Worm (Caenorhabditis elegans) whole organism, L3 larva: ENCODE data around the gene H37A05.4.

Source experiments
- elt-1 ChIP-seq: fragments of 150-350 bp; optimal IDR thresholded peaks from 2 replicates; lab custom pipeline; 2014; ENCODE audit warnings: missing biosample characterization, missing genetic modification characterization
- fkh-10 ChIP-seq: sonication (generic microtip); optimal IDR thresholded peaks from 2 replicates; lab custom pipeline; 2017; ENCODE audit warnings: missing biosample characterization, missing genetic modification reagents, missing genetic modification characterization
- snpc-4 ChIP-seq: fragments of 150-350 bp; optimal IDR thresholded peaks from 2 replicates; lab custom pipeline; 2014; ENCODE audit warnings: missing biosample characterization, missing genetic modification characterization
- unc-39 ChIP-seq: sonication (generic microtip); optimal IDR thresholded peaks from 4 replicates; lab custom pipeline; 2017; ENCODE audit warnings: missing biosample characterization, missing genetic modification characterization
- unc-62 ChIP-seq: fragments of 150-350 bp; sonication (generic microtip); optimal IDR thresholded peaks from 4 replicates; lab custom pipeline; 2014; ENCODE audit warnings: missing biosample characterization, missing genetic modification reagents, missing genetic modification characterization
- ztf-11 ChIP-seq: fragments of 150-350 bp; optimal IDR thresholded peaks from 2 replicates; lab custom pipeline; 2014; ENCODE audit warnings: missing biosample characterization, missing genetic modification characterization

ce11 chrV:13606651-13607242, 42.8 kb downstream of the H37A05.4 start, which contains the start of gene fmo-4:
- TF ChIP-seq elt-1 (tag; lab: Kevin White, UChicago) = no peak
- TF ChIP-seq snpc-4 (tag; lab: Kevin White, UChicago) = no peak
- no peak for TF ChIP-seq ztf-11
- no peak for TF ChIP-seq unc-39
- TF ChIP-seq unc-62 (GFP tag; lab: Kevin White, UChicago) = no peak
- TF ChIP-seq fkh-10 (GFP tag; lab: Kevin White, UChicago) = no peak
